Fruit fly (Drosophila melanogaster): ENCODE data around the gene ND-13B.

The ND-13B gene

DNA sequence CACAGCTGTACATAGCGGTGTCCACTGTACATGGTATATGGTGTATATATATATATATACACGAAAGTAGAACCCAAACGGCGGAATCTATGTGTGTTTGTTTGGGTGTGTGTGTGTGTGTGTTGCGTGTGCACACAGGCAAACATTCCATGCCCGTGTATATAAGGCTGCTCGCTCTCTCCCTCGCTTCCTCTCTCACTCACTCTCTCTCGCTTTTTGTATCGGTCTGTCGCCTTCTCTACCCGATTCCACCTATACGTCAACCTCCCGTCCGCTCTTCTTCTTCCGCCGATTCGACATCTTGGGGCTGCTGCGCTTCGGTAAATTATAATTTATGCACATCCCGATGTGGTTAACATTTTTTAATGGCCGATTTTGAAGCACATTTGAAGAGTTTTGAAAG lies 19.8 kb downstream of the ND-13B start (continued):
- TF ChIP-seq Fer2 (tag; optimal IDR thresholded peaks at IDR 0.05) (no peak), jigr1 (GFP tag; IDR thresholded peaks at IDR 0.05) (no peak), sens-2 (GFP tag; IDR thresholded peaks at IDR 0.05) (no peak), CG30020 (tag; optimal IDR thresholded peaks at IDR 0.05) (no peak), ham (GFP tag; IDR thresholded peaks at IDR 0.05) (no peak), D19B (GFP tag; optimal IDR thresholded peaks at IDR 0.05) (no peak), stc (GFP tag; IDR thresholded peaks at IDR 0.05) (no peak), CG12236 (GFP tag; optimal IDR thresholded peaks at IDR 0.05) (no peak), tll (GFP tag; optimal IDR thresholded peaks at IDR 0.05) (peak in 1 of 2 experiments; percentile 26), ase (GFP tag; IDR thresholded peaks at IDR 0.05) (no peak), CG34376 (GFP tag; optimal IDR thresholded peaks at IDR 0.05) (no peak), chif (GFP tag; optimal IDR thresholded peaks at IDR 0.05) (no peak), Dip3 (GFP tag; optimal IDR thresholded peaks at IDR 0.05) (no peak), chm (GFP tag; IDR thresholded peaks at IDR 0.05) (no peak), CG10979 (tag; optimal IDR thresholded peaks at IDR 0.05) (no peak), C15 (GFP tag; IDR thresholded peaks at IDR 0.05) (no peak), disco-r (GFP tag; optimal IDR thresholded peaks at IDR 0.05) (no peak), NK7.1 (GFP tag; optimal IDR thresholded peaks at IDR 0.05) (no peak), Nf-YB (GFP tag; optimal IDR thresholded peaks at IDR 0.05) (no peak), ftz-f1 (GFP tag; optimal IDR thresholded peaks at IDR 0.05) (no peak), CG5245 (GFP tag; optimal IDR thresholded peaks at IDR 0.05) (no peak), tap (tag; optimal IDR thresholded peaks at IDR 0.05) (no peak), eyg (GFP tag; optimal IDR thresholded peaks at IDR 0.05) (no peak), CG16813 (GFP tag; IDR thresholded peaks at IDR 0.05; ENCODE audit: partially characterized antibody) (no peak), CG2129 (GFP tag; IDR thresholded peaks at IDR 0.05; ENCODE audit: partially characterized antibody) (no peak), fd102C (GFP tag; optimal IDR thresholded peaks at IDR 0.05) (no peak), CG31388 (GFP tag; optimal IDR thresholded peaks at IDR 0.05) (no peak), sd (tag; optimal IDR thresholded peaks at IDR 0.05) (peak; percentile 80), exex (tag; optimal IDR thresholded peaks at IDR 0.05) (no peak), CG18599 (GFP tag; optimal IDR thresholded peaks at IDR 0.05) (no peak), CG5953 (GFP tag; IDR thresholded peaks at IDR 0.05) (no peak), CG17385 (GFP tag; optimal IDR thresholded peaks at IDR 0.05) (peak; percentile 88), Sox100B (GFP tag; optimal IDR thresholded peaks at IDR 0.05) (no peak), CG3407 (GFP tag; optimal IDR thresholded peaks at IDR 0.05) (no peak), Usf (GFP tag; optimal IDR thresholded peaks at IDR 0.05) (no peak), CG1792 (GFP tag; optimal IDR thresholded peaks at IDR 0.05) (no peak), toy (GFP tag; IDR thresholded peaks at IDR 0.05) (no peak), HmgD (GFP tag; optimal IDR thresholded peaks at IDR 0.05) (no peak), emc (GFP tag; optimal IDR thresholded peaks at IDR 0.05) (no peak), lmd (GFP tag; IDR thresholded peaks at IDR 0.05) (no peak), Rfx (GFP tag; IDR thresholded peaks at IDR 0.05) (no peak), vvl (GFP tag; IDR thresholded peaks at IDR 0.05) (peak; percentile 87), CG34224 (GFP tag; IDR thresholded peaks at IDR 0.05; ENCODE audit: partially characterized antibody) (0 out of 3 replicates have a peak, but pooled peaks have one; percentile 17), Dip2 (GFP tag; IDR thresholded peaks at IDR 0.05) (no peak), jing (GFP tag; optimal IDR thresholded peaks at IDR 0.05) (no peak), cg (GFP tag; optimal IDR thresholded peaks at IDR 0.05) (peak; percentile 94), cato (GFP tag; optimal IDR thresholded peaks at IDR 0.05; ENCODE audit: borderline replicate concordance) (no peak), CG10321 (GFP tag; IDR thresholded peaks at IDR 0.05) (no peak), fru (optimal IDR thresholded peaks at IDR 0.05) (no peak), bbx (GFP tag; IDR thresholded peaks at IDR 0.05; ENCODE audit: partially characterized antibody) (no peak), oc (tag; optimal IDR thresholded peaks at IDR 0.05) (peak; percentile 68), crol (GFP tag; IDR thresholded peaks at IDR 0.05) (peak; percentile 70)
